Worm (Caenorhabditis elegans): ENCODE results near the gene swsn-4.

The swsn-4 gene

DNA sequence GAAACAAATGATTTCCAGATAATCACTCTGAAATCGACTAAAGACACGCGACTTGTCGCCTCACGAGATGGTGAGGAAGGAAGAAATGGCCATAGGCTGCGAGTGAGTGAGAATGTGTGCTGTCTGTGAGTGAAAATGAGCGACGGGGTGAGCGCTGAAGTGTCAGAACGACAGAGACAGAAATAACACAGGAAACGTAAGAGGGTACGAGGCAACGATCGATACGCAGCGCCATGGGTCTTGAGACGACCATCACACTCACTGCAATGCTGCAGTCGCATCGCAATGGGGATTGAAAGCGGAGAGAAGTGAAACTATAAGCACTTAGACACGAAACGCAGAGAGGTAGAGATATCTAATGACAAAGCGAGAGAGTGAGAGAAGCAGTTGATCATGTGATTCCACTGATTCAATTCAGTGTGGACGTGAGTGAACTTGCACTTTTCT is 43.0 kb upstream of the swsn-4 start (continued):
- TF ChIP-seq skn-1 (tag; optimal IDR thresholded peaks at IDR 0.05) (peak; percentile 73), ceh-8 (GFP tag; optimal IDR thresholded peaks at IDR 0.05) (peak; percentile 89), nhr-11 (tag; optimal IDR thresholded peaks at IDR 0.05) (peak; percentile 90), nhr-47 (tag; optimal IDR thresholded peaks at IDR 0.05) (peak; percentile 96), fkh-4 (tag; optimal IDR thresholded peaks at IDR 0.05; ENCODE audit: borderline replicate concordance) (peak; percentile 57), mab-9 (GFP tag; IDR thresholded peaks at IDR 0.05) (peak; percentile 81), hlh-4 (tag; optimal IDR thresholded peaks at IDR 0.05) (no peak), ces-1 (GFP tag; optimal IDR thresholded peaks at IDR 0.05) (no peak), Y116A8C.19 (tag; optimal IDR thresholded peaks at IDR 0.05; ENCODE audit: borderline replicate concordance) (no peak), unc-86 (tag; optimal IDR thresholded peaks at IDR 0.05) (peak; percentile 92), mdl-1 (tag; optimal IDR thresholded peaks at IDR 0.05) (peak in 1 of 2 experiments; percentile 95), fkh-8 (tag; optimal IDR thresholded peaks at IDR 0.05) (peak; percentile 97)

ce11 chrIV:11083609-11084008 is 42.2 kb upstream of the swsn-4 start, which contains the start of gene klc-1:
Gene klc-1 (plus strand): TSS chrIV:11083735.
- TF ChIP-seq lsy-2 (tag; optimal IDR thresholded peaks at IDR 0.05) = peak; percentile 40 to 69
- no peak for TF ChIP-seq ama-1 (optimal IDR thresholded peaks at IDR 0.05)
- peak in 1 of 3 experiments; percentile 2 for TF ChIP-seq dpl-1 (GFP tag; optimal IDR thresholded peaks at IDR 0.05)
- no peak for TF ChIP-seq sox-4 (tag; optimal IDR thresholded peaks at IDR 0.05)
- no peak for TF ChIP-seq dsc-1 (tag; optimal IDR thresholded peaks at IDR 0.05)

ce11 chrIV:11089527-11089926 is 36.3 kb upstream of the swsn-4 start, which contains the start of gene M7.7:
Gene M7.7 (plus strand): TSS chrIV:11089827.
- no peak for TF ChIP-seq ceh-90 (tag; optimal IDR thresholded peaks at IDR 0.05)

DNA sequence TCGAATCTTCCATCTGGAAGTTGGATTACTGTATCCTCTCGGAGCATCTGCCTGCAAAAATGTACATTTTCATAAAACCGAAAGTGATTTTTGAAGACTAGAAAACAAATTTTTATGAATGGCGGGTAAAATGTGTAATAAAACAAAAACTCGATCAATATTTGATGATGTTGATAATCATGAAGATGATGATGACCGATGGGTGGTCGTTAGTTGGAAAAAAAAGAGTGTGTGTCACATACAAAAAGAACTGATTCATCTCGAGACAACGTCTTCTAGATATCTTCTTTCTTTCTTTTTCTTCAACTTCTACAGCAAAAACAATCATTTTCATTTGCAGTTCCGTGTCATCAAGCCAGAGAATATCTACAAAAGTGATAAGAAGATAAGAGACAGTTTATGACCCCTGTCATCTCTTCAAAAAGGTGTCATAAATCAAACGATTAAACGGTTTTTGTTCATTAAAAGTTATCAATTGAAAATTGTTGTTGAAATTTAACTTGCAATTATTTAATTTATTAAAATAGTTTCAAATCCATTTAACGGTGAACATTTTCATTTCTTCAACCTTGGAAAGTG is 33.2 kb upstream of the swsn-4 start, which contains the start of gene bcc-1:
Gene bcc-1 (minus strand): TSS at position 51 of the 579 bp plus-strand sequence.
- TF ChIP-seq hpl-2 (GFP tag; optimal IDR thresholded peaks at IDR 0.05) = no peak
- TF ChIP-seq C04F5.9 (tag; optimal IDR thresholded peaks at IDR 0.05) = no peak
- no peak for TF ChIP-seq unc-62 (GFP tag; optimal IDR thresholded peaks at IDR 0.05)
- TF ChIP-seq isw-1 (GFP tag; IDR thresholded peaks at IDR 0.05) = no peak
- peak; percentile 31 for TF ChIP-seq nhr-71 (tag; optimal IDR thresholded peaks at IDR 0.05)
- TF ChIP-seq egl-27 (tag; optimal IDR thresholded peaks at IDR 0.05) = no peak
- no peak for TF ChIP-seq xbp-1 (tag; optimal IDR thresholded peaks at IDR 0.05)
- no peak for TF ChIP-seq sox-4 (tag; optimal IDR thresholded peaks at IDR 0.05)
- TF ChIP-seq aly-2 (tag; optimal IDR thresholded peaks at IDR 0.05) = no peak
- TF ChIP-seq pag-3 (tag; optimal IDR thresholded peaks at IDR 0.05; ENCODE audit: borderline replicate concordance, insufficient read depth) = no peak
- TF ChIP-seq mef-2 (tag; optimal IDR thresholded peaks at IDR 0.05) = no peak
- peak; percentile 12 for TF ChIP-seq nhr-90 (tag; optimal IDR thresholded peaks at IDR 0.05; ENCODE audit: poor library complexity)
- TF ChIP-seq blmp-1 (tag; optimal IDR thresholded peaks at IDR 0.05) = peak; percentile 54
- TF ChIP-seq ceh-8 (GFP tag; optimal IDR thresholded peaks at IDR 0.05) = no peak
- TF ChIP-seq lin-35 (GFP tag; optimal IDR thresholded peaks at IDR 0.05) = peak in 1 of 2 experiments; percentile 34
- TF ChIP-seq nhr-20 (tag; optimal IDR thresholded peaks at IDR 0.05) = peak; percentile 51
- TF ChIP-seq lsy-2 (tag; optimal IDR thresholded peaks at IDR 0.05) = peak in 1 of 2 experiments; percentile 37
- no peak for TF ChIP-seq unc-30 (tag; optimal IDR thresholded peaks at IDR 0.05)
- no peak for TF ChIP-seq nhr-76 (tag; optimal IDR thresholded peaks at IDR 0.05)
- TF ChIP-seq C34B4.2 (tag; optimal IDR thresholded peaks at IDR 0.05) = no peak
- no peak for TF ChIP-seq tbx-2 (tag; optimal IDR thresholded peaks at IDR 0.05)
- TF ChIP-seq snu-23 (GFP tag; optimal IDR thresholded peaks at IDR 0.05) = peak; percentile 32
- TF ChIP-seq efl-3 (GFP tag; optimal IDR thresholded peaks at IDR 0.05) = no peak
- peak in 5 of 6 experiments; percentile 31 to 95 (median 81) for TF ChIP-seq elt-3 (tag; optimal IDR thresholded peaks at IDR 0.05)
- no peak for TF ChIP-seq mdl-1 (tag; optimal IDR thresholded peaks at IDR 0.05)
- no peak for TF ChIP-seq fos-1 (tag; optimal IDR thresholded peaks at IDR 0.05)
- no peak for TF ChIP-seq zip-4 (GFP tag; optimal IDR thresholded peaks at IDR 0.05)
- TF ChIP-seq rnt-1 (tag; optimal IDR thresholded peaks at IDR 0.05) = no peak
- no peak for TF ChIP-seq sup-37 (GFP tag; optimal IDR thresholded peaks at IDR 0.05)
- no peak for TF ChIP-seq ztf-11 (tag; optimal IDR thresholded peaks at IDR 0.05)
- no peak for TF ChIP-seq hlh-17 (GFP tag; optimal IDR thresholded peaks at IDR 0.05; ENCODE audit: borderline replicate concordance)
- TF ChIP-seq ets-5 (GFP tag; IDR thresholded peaks at IDR 0.05) = no peak

Data from whole organism, L1 larva.